Fruit fly (Drosophila melanogaster) whole organism, embryonic: ENCODE data around the gene Nct.

Experiments used
- Adf1 ChIP-seq: fragments of 200-800 bp; sonication (Bioruptor generic); IDR thresholded peaks from 2 replicates; pipeline ENCODE4 v1.3.6; 2022; ENCODE audit warnings: missing biosample characterization, missing genetic modification characterization
- CG10431 ChIP-seq: fragments of 200-800 bp; sonication (Bioruptor generic); optimal IDR thresholded peaks from 3 replicates; lab custom pipeline; 2018; ENCODE audit warnings: missing biosample characterization, mild to moderate bottlenecking, missing genetic modification characterization
- CG10654 ChIP-seq: fragments of 200-800 bp; sonication (Bioruptor generic); optimal IDR thresholded peaks from 2 replicates; lab custom pipeline; 2016; ENCODE audit warnings: missing biosample characterization, missing genetic modification characterization
- CG12071 ChIP-seq: fragments of 200-800 bp; sonication (Bioruptor generic); optimal IDR thresholded peaks from 3 replicates; lab custom pipeline; 2018; ENCODE audit warnings: missing biosample characterization, mild to moderate bottlenecking, missing genetic modification characterization
- CG13775 ChIP-seq: fragments of 200-800 bp; sonication (Bioruptor generic); optimal IDR thresholded peaks from 3 replicates; lab custom pipeline; 2017; ENCODE audit warnings: missing biosample characterization, mild to moderate bottlenecking, missing genetic modification characterization
- CG14014 ChIP-seq: fragments of 200-800 bp; sonication (Bioruptor generic); IDR thresholded peaks from 2 replicates; pipeline ENCODE4 v1.3.6; 2022; ENCODE audit warnings: missing biosample characterization, missing genetic modification characterization
- CG15269 ChIP-seq: fragments of 200-800 bp; sonication (Bioruptor generic); optimal IDR thresholded peaks from 2 replicates; lab custom pipeline; 2018; ENCODE audit warnings: missing biosample characterization, mild to moderate bottlenecking, missing genetic modification characterization, moderate library complexity
- CG17186 ChIP-seq: fragments of 200-800 bp; sonication (Bioruptor generic); optimal IDR thresholded peaks from 3 replicates; lab custom pipeline; 2017; ENCODE audit warnings: missing biosample characterization, missing genetic modification reagents, missing genetic modification characterization
- CG17802 ChIP-seq: fragments of 200-800 bp; sonication (Bioruptor generic); optimal IDR thresholded peaks from 2 replicates; lab custom pipeline; 2018; ENCODE audit warnings: missing biosample characterization, mild to moderate bottlenecking, missing genetic modification characterization, moderate library complexity
- CG2889 ChIP-seq: fragments of 200-800 bp; sonication (Bioruptor generic); IDR thresholded peaks from 3 replicates; pipeline ENCODE4 v1.3.6; 2022; ENCODE audit warnings: missing biosample characterization, missing genetic modification characterization
- CG30403 ChIP-seq: fragments of 200-800 bp; sonication (Bioruptor generic); optimal IDR thresholded peaks from 3 replicates; lab custom pipeline; 2016; ENCODE audit warnings: missing biosample characterization, missing genetic modification characterization
- CG31441 ChIP-seq: fragments of 200-800 bp; sonication (Bioruptor generic); IDR thresholded peaks from 2 replicates; pipeline ENCODE4 v1.3.6; 2022; ENCODE audit warnings: missing biosample characterization, missing genetic modification characterization
- CG32532 ChIP-seq: fragments of 200-800 bp; sonication (Bioruptor generic); IDR thresholded peaks from 2 replicates; pipeline ENCODE4 v1.3.6; 2022; ENCODE audit warnings: missing biosample characterization, missing genetic modification characterization
- CG34422 ChIP-seq: fragments of 200-800 bp; sonication (Bioruptor generic); IDR thresholded peaks from 3 replicates; pipeline ENCODE4 v1.3.6; 2022; ENCODE audit warnings: missing biosample characterization, missing genetic modification characterization
- CG4707 ChIP-seq: fragments of 200-800 bp; sonication (Bioruptor generic); optimal IDR thresholded peaks from 2 replicates; lab custom pipeline; 2018; ENCODE audit warnings: missing biosample characterization, mild to moderate bottlenecking, missing genetic modification characterization, moderate library complexity
- CG4854 ChIP-seq: fragments of 200-800 bp; sonication (Bioruptor generic); optimal IDR thresholded peaks from 2 replicates; lab custom pipeline; 2016; ENCODE audit warnings: missing biosample characterization, missing genetic modification characterization, inconsistent platforms
- CG8924 ChIP-seq: fragments of 200-800 bp; optimal IDR thresholded peaks from 3 replicates; lab custom pipeline; 2019; ENCODE audit warnings: missing biosample characterization, mild to moderate bottlenecking, missing genetic modification characterization, moderate library complexity
- Drgx ChIP-seq: fragments of 200-800 bp; sonication (Bioruptor generic); IDR thresholded peaks from 2 replicates; pipeline ENCODE4 v1.3.6; 2022; ENCODE audit warnings: missing biosample characterization, missing genetic modification characterization
- H2.0 ChIP-seq: fragments of 200-800 bp; sonication (Bioruptor generic); IDR thresholded peaks from 2 replicates; pipeline ENCODE4 v1.3.6; 2022; ENCODE audit warnings: missing biosample characterization, missing genetic modification characterization
- Hand ChIP-seq: fragments of 200-800 bp; sonication (Bioruptor generic); optimal IDR thresholded peaks from 2 replicates; lab custom pipeline; 2017; ENCODE audit warnings: mild to moderate bottlenecking, missing biosample characterization, missing genetic modification reagents, missing genetic modification characterization
- HmgZ ChIP-seq: fragments of 200-800 bp; sonication (Bioruptor generic); optimal IDR thresholded peaks from 2 replicates; lab custom pipeline; 2018; ENCODE audit warnings: missing biosample characterization, mild to moderate bottlenecking, missing genetic modification characterization
- Hsf ChIP-seq: fragments of 200-800 bp; sonication (Bioruptor generic); optimal IDR thresholded peaks from 3 replicates; lab custom pipeline; 2016; ENCODE audit warnings: missing biosample characterization, missing genetic modification characterization
- Jarid2 ChIP-seq: fragments of 200-800 bp; sonication (Bioruptor generic); optimal IDR thresholded peaks from 3 replicates; lab custom pipeline; 2017; ENCODE audit warnings: mild to moderate bottlenecking, missing biosample characterization, missing genetic modification reagents, missing genetic modification characterization
- Myb ChIP-seq: fragments of 200-800 bp; sonication (Bioruptor generic); optimal IDR thresholded peaks from 2 replicates; lab custom pipeline; 2016; ENCODE audit warnings: missing biosample characterization, missing genetic modification characterization
- Nf-YB ChIP-seq: fragments of 200-800 bp; sonication (Bioruptor generic); optimal IDR thresholded peaks from 3 replicates; lab custom pipeline; 2019; ENCODE audit warnings: missing biosample characterization, mild to moderate bottlenecking, missing genetic modification characterization, moderate library complexity
- Poxn ChIP-seq: fragments of 200-800 bp; sonication (Bioruptor generic); IDR thresholded peaks from 2 replicates; pipeline ENCODE4 v1.3.6; 2022; ENCODE audit warnings: missing biosample characterization, missing genetic modification characterization
- Sox100B ChIP-seq: fragments of 200-800 bp; sonication (Bioruptor generic); optimal IDR thresholded peaks from 3 replicates; lab custom pipeline; 2018; ENCODE audit warnings: missing biosample characterization, mild to moderate bottlenecking, missing genetic modification characterization
- Trl ChIP-seq, 3 experiments: fragments of >200 bp in 2 of 3; fragments of 200-800 bp in 1 of 3; sonication (Bioruptor generic) in 1 of 3; optimal IDR thresholded peaks; 2 replicates in 1 of 3; 3 replicates in 2 of 3; lab custom pipeline; 2016 to 2017; ENCODE audit warnings: missing biosample characterization in 1 of 3, missing genetic modification characterization in 1 of 3
- Vsx1 ChIP-seq: fragments of 200-800 bp; sonication (Bioruptor generic); optimal IDR thresholded peaks from 2 replicates; lab custom pipeline; 2017; ENCODE audit warnings: missing biosample characterization, mild to moderate bottlenecking, missing genetic modification characterization, missing genetic modification reagents
- YL-1 ChIP-seq: fragments of 200-800 bp; sonication (Bioruptor generic); optimal IDR thresholded peaks from 3 replicates; lab custom pipeline; 2017; ENCODE audit warnings: missing biosample characterization, mild to moderate bottlenecking, missing genetic modification characterization
- ab ChIP-seq: fragments of 200-800 bp; sonication (Bioruptor generic); optimal IDR thresholded peaks from 2 replicates; lab custom pipeline; 2016; ENCODE audit warnings: missing biosample characterization, missing genetic modification characterization
- bowl ChIP-seq: fragments of 200-800 bp; sonication (Bioruptor generic); IDR thresholded peaks from 2 replicates; pipeline ENCODE4 v1.3.6; 2022; ENCODE audit warnings: missing biosample characterization, missing genetic modification characterization
- bsh ChIP-seq, 2 experiments: fragments of 200-800 bp; sonication (Bioruptor generic); optimal IDR thresholded peaks; 2 replicates each; lab custom pipeline; 2017 to 2018; ENCODE audit warnings: mild to moderate bottlenecking in 2 of 2, missing biosample characterization in 2 of 2, missing genetic modification characterization in 2 of 2, moderate library complexity in 1 of 2
- cas ChIP-seq: fragments of 200-800 bp; sonication (Bioruptor generic); IDR thresholded peaks from 2 replicates; pipeline ENCODE4 v1.3.6; 2022; ENCODE audit warnings: missing biosample characterization, missing genetic modification characterization
- chinmo ChIP-seq: fragments of 200-800 bp; sonication (Bioruptor generic); IDR thresholded peaks from 4 replicates; pipeline ENCODE4 v1.3.6; 2022; ENCODE audit warnings: missing biosample characterization, missing genetic modification characterization; ENCODE audit not compliant: partially characterized antibody
- chm ChIP-seq: fragments of 200-800 bp; sonication (Bioruptor generic); IDR thresholded peaks from 2 replicates; pipeline ENCODE4 v1.3.6; 2022; ENCODE audit warnings: missing biosample characterization, missing genetic modification characterization
- crc ChIP-seq: fragments of 200-800 bp; sonication (Bioruptor generic); optimal IDR thresholded peaks from 2 replicates; lab custom pipeline; 2016; ENCODE audit warnings: missing biosample characterization, missing genetic modification characterization
- croc ChIP-seq: fragments of 200-800 bp; sonication (Bioruptor generic); conservative IDR thresholded peaks from 3 replicates; pipeline ENCODE4 v1.3.6; 2022; ENCODE audit warnings: missing biosample characterization, missing genetic modification characterization
- fd3F ChIP-seq: fragments of 200-800 bp; sonication (Bioruptor generic); optimal IDR thresholded peaks from 2 replicates; lab custom pipeline; 2018; ENCODE audit warnings: missing biosample characterization, mild to moderate bottlenecking, missing genetic modification characterization, moderate library complexity
- hb ChIP-seq: fragments of 200-800 bp; sonication (Bioruptor generic); IDR thresholded peaks from 3 replicates; pipeline ENCODE4 v1.3.6; 2022; ENCODE audit warnings: missing biosample characterization, missing genetic modification characterization; ENCODE audit not compliant: partially characterized antibody
- lab ChIP-seq: fragments of 200-800 bp; sonication (Bioruptor generic); optimal IDR thresholded peaks from 3 replicates; lab custom pipeline; 2017; ENCODE audit warnings: missing biosample characterization, missing genetic modification characterization, mild to moderate bottlenecking, moderate library complexity, missing genetic modification reagents
- lov ChIP-seq, 2 experiments: fragments of 200-800 bp in 1 of 2; fragments of >200 bp in 1 of 2; sonication (Bioruptor generic) in 1 of 2; IDR thresholded peaks in 1 of 2; optimal IDR thresholded peaks in 1 of 2; 2 replicates in 1 of 2; 3 replicates in 1 of 2; pipeline versions ENCODE4 v1.3.6 to Lab custom; 2017 to 2022; ENCODE audit warnings: missing biosample characterization in 1 of 2, missing genetic modification characterization in 1 of 2
- nerfin-2 ChIP-seq: fragments of 200-800 bp; sonication (Bioruptor generic); IDR thresholded peaks from 2 replicates; pipeline ENCODE4 v1.3.6; 2022; ENCODE audit warnings: missing biosample characterization, missing genetic modification characterization; ENCODE audit not compliant: partially characterized antibody
- scrt ChIP-seq: fragments of 200-800 bp; sonication (Bioruptor generic); optimal IDR thresholded peaks from 2 replicates; lab custom pipeline; 2018; ENCODE audit warnings: missing biosample characterization, mild to moderate bottlenecking, missing genetic modification characterization, moderate library complexity
- ssp ChIP-seq: fragments of 200-800 bp; sonication (Bioruptor generic); IDR thresholded peaks from 2 replicates; pipeline ENCODE4 v1.3.6; 2022; ENCODE audit warnings: missing biosample characterization, missing genetic modification characterization
- stwl ChIP-seq: fragments of 200-800 bp; sonication (Bioruptor generic); optimal IDR thresholded peaks from 3 replicates; lab custom pipeline; 2018; ENCODE audit warnings: missing biosample characterization, mild to moderate bottlenecking, missing genetic modification characterization, moderate library complexity
- wor ChIP-seq: fragments of 200-800 bp; sonication (Bioruptor generic); IDR thresholded peaks from 2 replicates; pipeline ENCODE4 v1.3.6; 2022; ENCODE audit warnings: missing biosample characterization, missing genetic modification characterization
- yki ChIP-seq: fragments of >200 bp; optimal IDR thresholded peaks from 3 replicates; lab custom pipeline; 2018

The Nct gene

DNA sequence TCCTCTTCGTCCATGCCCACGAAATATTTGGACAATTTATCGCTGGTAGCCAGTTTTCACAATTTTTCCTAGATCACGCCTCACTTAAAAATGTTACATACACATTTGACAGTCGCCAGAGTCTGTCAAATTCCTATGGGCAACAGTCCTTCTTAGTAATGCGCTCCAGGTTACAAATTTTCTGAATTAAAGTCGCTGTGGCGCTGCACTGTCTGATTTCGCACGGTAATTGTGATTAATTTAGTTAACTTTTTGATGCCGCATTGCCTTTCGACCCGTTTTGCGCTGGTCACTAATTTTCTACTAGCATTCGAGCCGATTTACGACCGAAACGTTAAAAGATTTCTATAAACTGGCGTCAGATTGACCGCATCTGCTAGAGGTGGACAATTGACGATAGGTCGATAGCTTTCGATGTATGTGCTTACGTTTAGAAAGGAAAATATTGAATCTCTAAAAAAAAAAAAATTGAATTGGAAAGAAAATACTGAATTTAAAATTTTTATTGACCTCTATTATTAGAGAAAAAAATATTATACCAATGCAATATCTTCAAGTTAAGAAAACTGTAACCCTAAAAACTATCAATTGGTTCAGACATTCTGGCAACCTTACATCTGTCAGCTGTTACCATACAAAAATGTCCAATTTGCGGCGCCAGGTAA lies 37.6 kb upstream of the Nct start, which contains the start of the genes lili and CG34150 (continued):
- TF ChIP-seq CG30403 (GFP tag; lab: Kevin White, UChicago) (peak; percentile 85), bowl (GFP tag; lab: Robert Waterston, UW) (no peak), Drgx (GFP tag; lab: Robert Waterston, UW) (no peak; the same call in 1 of the 2 replicates), CG34422 (GFP tag; lab: Robert Waterston, UW) (peak; percentile 78), stwl (tag; lab: Kevin White, UChicago) (peak; percentile 75), Hsf (GFP tag; lab: Kevin White, UChicago) (peak; percentile 84), Adf1 (peak; percentile 44), YL-1 (GFP tag; lab: Kevin White, UChicago) (peak; percentile 79), Trl (optimal IDR thresholded peaks at IDR 0.05; lab: Kevin White, UChicago) (no peak), Trl (GFP tag; optimal IDR thresholded peaks at IDR 0.05; lab: Kevin White, UChicago) (peak; percentile 80), CG17802 (tag; lab: Kevin White, UChicago) (no peak), CG32532 (GFP tag; lab: Robert Waterston, UW) (peak; percentile 81), fd3F (GFP tag; lab: Kevin White, UChicago) (peak; percentile 67), hb (GFP tag; lab: Robert Waterston, UW) (peak; percentile 67; the same call in 1 of the 3 replicates), CG10654 (peak; percentile 67), Jarid2 (peak; percentile 90), HmgZ (tag; lab: Kevin White, UChicago) (peak; percentile 63), Vsx1 (GFP tag; lab: Kevin White, UChicago) (no peak), H2.0 (GFP tag; lab: Robert Waterston, UW) (0 out of 2 replicates have a peak, but pooled peaks have one; percentile 25), Poxn (no peak), CG17186 (GFP tag; lab: Kevin White, UChicago) (peak; percentile 19), yki (no peak), wor (0 out of 2 replicates have a peak, but pooled peaks have one; percentile 26), cas (0 out of 2 replicates have a peak, but pooled peaks have one; percentile 45), CG10431 (GFP tag; lab: Kevin White, UChicago) (peak; percentile 30), Sox100B (no peak), CG4854 (GFP tag; lab: Kevin White, UChicago) (peak; percentile 61), ab (GFP tag; lab: Kevin White, UChicago) (no peak), lov (optimal IDR thresholded peaks at IDR 0.05; lab: Kevin White, UChicago) (no peak), lov (GFP tag; IDR thresholded peaks at IDR 0.05; lab: Robert Waterston, UW) (no peak), crc (GFP tag; lab: Kevin White, UChicago) (peak; percentile 32), bsh (GFP tag; optimal IDR thresholded peaks at IDR 0.05; lab: Kevin White, UChicago) (peak; percentile 0 to 68), CG13775 (peak; percentile 72), chm (GFP tag; lab: Robert Waterston, UW) (peak; percentile 87), CG8924 (peak; percentile 75), CG4707 (no peak), Nf-YB (peak; percentile 60), nerfin-2 (GFP tag; lab: Robert Waterston, UW) (no peak), chinmo (GFP tag; lab: Robert Waterston, UW) (no peak), CG31441 (GFP tag; lab: Robert Waterston, UW) (peak; percentile 78), Hand (GFP tag; lab: Kevin White, UChicago) (no peak), CG12071 (no peak), CG2889 (0 out of 3 replicates have a peak, but pooled peaks have one; percentile 45), lab (peak; percentile 71), ssp (peak; percentile 71), Myb (GFP tag; lab: Kevin White, UChicago) (peak; percentile 44), croc (GFP tag; lab: Robert Waterston, UW) (peak; percentile 37; the same call in 2 of the 3 replicates), CG15269 (tag; lab: Kevin White, UChicago) (peak; percentile 81), CG14014 (GFP tag; lab: Robert Waterston, UW) (peak; percentile 78), scrt (GFP tag; lab: Kevin White, UChicago) (peak; percentile 70)
